Fruit fly (Drosophila melanogaster) whole organism, embryonic: ENCODE measurements around the gene CG2691.

Experiments used
- Antp ChIP-seq: fragments of 200-800 bp; sonication (Bioruptor generic); optimal IDR thresholded peaks from 3 replicates; lab custom pipeline; 2016; ENCODE audit warnings: missing biosample characterization, missing genetic modification characterization
- Bteb2 ChIP-seq: fragments of 200-800 bp; sonication (Bioruptor generic); optimal IDR thresholded peaks from 2 replicates; lab custom pipeline; 2016; ENCODE audit warnings: missing biosample characterization, missing genetic modification characterization
- CG11504 ChIP-seq: fragments of 200-800 bp; sonication (Bioruptor generic); optimal IDR thresholded peaks from 3 replicates; lab custom pipeline; 2019; ENCODE audit warnings: missing biosample characterization, mild to moderate bottlenecking, missing genetic modification characterization, moderate library complexity
- CG11695 ChIP-seq: fragments of 200-800 bp; sonication (Bioruptor generic); IDR thresholded peaks from 3 replicates; pipeline ENCODE4 v1.3.6; 2022; ENCODE audit warnings: missing biosample characterization, missing genetic modification characterization
- CG1529 ChIP-seq: fragments of 200-800 bp; sonication (Bioruptor generic); optimal IDR thresholded peaks from 3 replicates; lab custom pipeline; 2018; ENCODE audit warnings: missing biosample characterization, missing genetic modification characterization
- CG17829 ChIP-seq: fragments of 200-800 bp; optimal IDR thresholded peaks from 2 replicates; lab custom pipeline; 2019; ENCODE audit warnings: missing biosample characterization, mild to moderate bottlenecking, missing genetic modification characterization, moderate library complexity
- CG18011 ChIP-seq: fragments of 200-800 bp; sonication (Bioruptor generic); optimal IDR thresholded peaks from 2 replicates; lab custom pipeline; 2017; ENCODE audit warnings: missing biosample characterization, missing genetic modification characterization, mild to moderate bottlenecking, moderate library complexity, missing genotype
- CG2116 ChIP-seq: fragments of 200-800 bp; sonication (Bioruptor generic); optimal IDR thresholded peaks from 3 replicates; lab custom pipeline; 2018; ENCODE audit warnings: missing biosample characterization, mild to moderate bottlenecking, missing genetic modification characterization
- CG2120 ChIP-seq: fragments of 200-800 bp; sonication (Bioruptor generic); optimal IDR thresholded peaks from 3 replicates; lab custom pipeline; 2016; ENCODE audit warnings: missing biosample characterization, missing genetic modification characterization
- CG2129 ChIP-seq: fragments of 200-800 bp; sonication (Bioruptor generic); IDR thresholded peaks from 2 replicates; pipeline ENCODE4 v1.3.6; 2022; ENCODE audit warnings: missing biosample characterization, missing genetic modification characterization; ENCODE audit not compliant: partially characterized antibody
- CG2678 ChIP-seq: fragments of 200-800 bp; sonication (Bioruptor generic); optimal IDR thresholded peaks from 3 replicates; lab custom pipeline; 2019; ENCODE audit warnings: missing biosample characterization, mild to moderate bottlenecking, missing genetic modification characterization, moderate library complexity
- CG4360 ChIP-seq: fragments of 200-800 bp; sonication (Bioruptor generic); IDR thresholded peaks from 2 replicates; pipeline ENCODE4 v1.3.6; 2022; ENCODE audit warnings: missing biosample characterization, missing genetic modification characterization
- CG4820 ChIP-seq: fragments of 200-800 bp; sonication (Bioruptor generic); optimal IDR thresholded peaks from 3 replicates; lab custom pipeline; 2016; ENCODE audit warnings: missing biosample characterization, missing genetic modification characterization
- CG4854 ChIP-seq: fragments of 200-800 bp; sonication (Bioruptor generic); optimal IDR thresholded peaks from 2 replicates; lab custom pipeline; 2016; ENCODE audit warnings: missing biosample characterization, missing genetic modification characterization, inconsistent platforms
- CG6254 ChIP-seq: fragments of 200-800 bp; sonication (Bioruptor generic); optimal IDR thresholded peaks from 3 replicates; lab custom pipeline; 2017; ENCODE audit warnings: mild to moderate bottlenecking, missing biosample characterization, missing genetic modification reagents, missing genetic modification characterization
- CG6854 ChIP-seq: fragments of 200-800 bp; sonication (Bioruptor generic); optimal IDR thresholded peaks from 3 replicates; lab custom pipeline; 2017; ENCODE audit warnings: missing biosample characterization, mild to moderate bottlenecking, missing genetic modification characterization
- CG7271 ChIP-seq: fragments of 200-800 bp; sonication (Bioruptor generic); optimal IDR thresholded peaks from 2 replicates; lab custom pipeline; 2018; ENCODE audit warnings: missing biosample characterization, mild to moderate bottlenecking, missing genetic modification characterization, moderate library complexity
- CG9932 ChIP-seq: fragments of 200-800 bp; sonication (Bioruptor generic); IDR thresholded peaks from 2 replicates; pipeline ENCODE4 v1.3.6; 2022; ENCODE audit warnings: missing biosample characterization, missing genetic modification characterization
- Chrac-16 ChIP-seq: fragments of 200-800 bp; sonication (Bioruptor generic); optimal IDR thresholded peaks from 3 replicates; lab custom pipeline; 2016; ENCODE audit warnings: missing biosample characterization, missing genetic modification characterization
- D19B ChIP-seq: fragments of 200-800 bp; sonication (Bioruptor generic); optimal IDR thresholded peaks from 2 replicates; lab custom pipeline; 2017; ENCODE audit warnings: missing biosample characterization, mild to moderate bottlenecking, missing genetic modification characterization
- Dll ChIP-seq: fragments of 200-800 bp; sonication (Bioruptor generic); IDR thresholded peaks from 4 replicates; pipeline ENCODE4 v1.3.6; 2022; ENCODE audit warnings: missing biosample characterization, missing genetic modification characterization; ENCODE audit not compliant: partially characterized antibody
- E2f1 ChIP-seq: fragments of 200-800 bp; sonication (Bioruptor generic); IDR thresholded peaks from 2 replicates; pipeline ENCODE4 v1.3.6; 2022; ENCODE audit warnings: missing biosample characterization, missing genetic modification characterization
- Ets65A ChIP-seq: fragments of 200-800 bp; sonication (Bioruptor generic); peaks from one replicate; lab custom pipeline; 2016; ENCODE audit warnings: missing biosample characterization, missing genetic modification characterization
- Fer2 ChIP-seq: fragments of 200-800 bp; sonication (Bioruptor generic); optimal IDR thresholded peaks from 2 replicates; lab custom pipeline; 2018; ENCODE audit warnings: missing biosample characterization, mild to moderate bottlenecking, missing genetic modification characterization, moderate library complexity
- HmgD ChIP-seq: fragments of 200-800 bp; sonication (Bioruptor generic); optimal IDR thresholded peaks from 3 replicates; lab custom pipeline; 2016; ENCODE audit warnings: missing biosample characterization, missing genetic modification characterization
- Hmr ChIP-seq: fragments of 200-800 bp; sonication (Bioruptor generic); optimal IDR thresholded peaks from 3 replicates; lab custom pipeline; 2017; ENCODE audit warnings: mild to moderate bottlenecking, missing biosample characterization, missing genetic modification reagents, missing genetic modification characterization
- NC2α ChIP-seq: fragments of 200-800 bp; sonication (Bioruptor generic); optimal IDR thresholded peaks from 2 replicates; lab custom pipeline; 2016; ENCODE audit warnings: missing biosample characterization, missing genetic modification characterization
- Nf-YB ChIP-seq: fragments of 200-800 bp; sonication (Bioruptor generic); optimal IDR thresholded peaks from 3 replicates; lab custom pipeline; 2019; ENCODE audit warnings: missing biosample characterization, mild to moderate bottlenecking, missing genetic modification characterization, moderate library complexity
- Oli ChIP-seq: fragments of 200-800 bp; sonication (Bioruptor generic); optimal IDR thresholded peaks from 2 replicates; lab custom pipeline; 2018; ENCODE audit warnings: missing biosample characterization, mild to moderate bottlenecking, missing genetic modification characterization, moderate library complexity
- Sox100B ChIP-seq: fragments of 200-800 bp; sonication (Bioruptor generic); optimal IDR thresholded peaks from 3 replicates; lab custom pipeline; 2018; ENCODE audit warnings: missing biosample characterization, mild to moderate bottlenecking, missing genetic modification characterization
- Sox102F ChIP-seq: fragments of 200-800 bp; sonication (Bioruptor generic); optimal IDR thresholded peaks from 2 replicates; lab custom pipeline; 2018; ENCODE audit warnings: missing biosample characterization, mild to moderate bottlenecking, missing genetic modification characterization, moderate library complexity
- Sry-δ ChIP-seq: fragments of 200-800 bp; sonication (Bioruptor generic); optimal IDR thresholded peaks from 2 replicates; lab custom pipeline; 2016; ENCODE audit warnings: missing biosample characterization, missing genetic modification characterization
- chif ChIP-seq, 2 experiments: fragments of 200-800 bp; sonication (Bioruptor generic); optimal IDR thresholded peaks; 3 replicates each; lab custom pipeline; 2016; ENCODE audit warnings: missing biosample characterization in 2 of 2, missing genetic modification characterization in 2 of 2
- corto ChIP-seq: fragments of 200-800 bp; sonication (Bioruptor generic); optimal IDR thresholded peaks from 2 replicates; lab custom pipeline; 2016; ENCODE audit warnings: missing biosample characterization, mild to moderate bottlenecking, missing genetic modification characterization, moderate library complexity
- fd102C ChIP-seq: fragments of 200-800 bp; sonication (Bioruptor generic); optimal IDR thresholded peaks from 2 replicates; lab custom pipeline; 2018; ENCODE audit warnings: missing biosample characterization, mild to moderate bottlenecking, missing genetic modification characterization, moderate library complexity
- gem ChIP-seq: fragments of 200-800 bp; sonication (Bioruptor generic); optimal IDR thresholded peaks from 2 replicates; lab custom pipeline; 2019; ENCODE audit warnings: missing biosample characterization, mild to moderate bottlenecking, missing genetic modification characterization, moderate library complexity
- gfzf ChIP-seq: fragments of 200-800 bp; sonication (Bioruptor generic); optimal IDR thresholded peaks from 2 replicates; lab custom pipeline; 2016; ENCODE audit warnings: missing biosample characterization, mild to moderate bottlenecking, missing genetic modification characterization, moderate library complexity
- hbn ChIP-seq: fragments of 200-800 bp; sonication (Bioruptor generic); IDR thresholded peaks from 2 replicates; pipeline ENCODE4 v1.3.6; 2022; ENCODE audit warnings: missing biosample characterization, missing genetic modification characterization; ENCODE audit not compliant: partially characterized antibody
- pb ChIP-seq: fragments of 200-800 bp; sonication (Bioruptor generic); optimal IDR thresholded peaks from 3 replicates; lab custom pipeline; 2016; ENCODE audit warnings: missing biosample characterization, missing genetic modification characterization
- sd ChIP-seq: fragments of 200-800 bp; sonication (Bioruptor generic); optimal IDR thresholded peaks from 3 replicates; lab custom pipeline; 2018; ENCODE audit warnings: missing biosample characterization, mild to moderate bottlenecking, missing genetic modification characterization, moderate library complexity
- sens ChIP-seq: fragments of 200-800 bp; sonication (Bioruptor generic); peaks from one replicate; lab custom pipeline; 2016; ENCODE audit warnings: missing biosample characterization, missing genetic modification characterization
- sug ChIP-seq: fragments of 200-800 bp; optimal IDR thresholded peaks from 2 replicates; lab custom pipeline; 2019; ENCODE audit warnings: missing biosample characterization, mild to moderate bottlenecking, missing genetic modification characterization, moderate library complexity
- tin ChIP-seq: fragments of 200-800 bp; sonication (Bioruptor generic); optimal IDR thresholded peaks from 3 replicates; lab custom pipeline; 2016; ENCODE audit warnings: missing biosample characterization, missing genetic modification characterization
- tll ChIP-seq, 2 experiments: fragments of 200-800 bp in 1 of 2; fragments of >200 bp in 1 of 2; sonication (Bioruptor generic) in 1 of 2; optimal IDR thresholded peaks; 2 replicates each; lab custom pipeline; 2017 to 2019; ENCODE audit warnings: missing biosample characterization in 2 of 2, missing genetic modification characterization in 2 of 2, mild to moderate bottlenecking in 1 of 2, moderate library complexity in 1 of 2
- trem ChIP-seq: fragments of 200-800 bp; optimal IDR thresholded peaks from 3 replicates; lab custom pipeline; 2019; ENCODE audit warnings: missing biosample characterization, mild to moderate bottlenecking, missing genetic modification characterization, moderate library complexity
- tx ChIP-seq: fragments of 200-800 bp; sonication (Bioruptor generic); optimal IDR thresholded peaks from 2 replicates; lab custom pipeline; 2016; ENCODE audit warnings: missing biosample characterization, missing genetic modification characterization
- unc-4 ChIP-seq: fragments of 200-800 bp; sonication (Bioruptor generic); IDR thresholded peaks from 2 replicates; pipeline ENCODE4 v1.3.6; 2022; ENCODE audit warnings: missing biosample characterization, missing genetic modification characterization; ENCODE audit not compliant: partially characterized antibody
- vvl ChIP-seq: fragments of 200-800 bp; sonication (Bioruptor generic); IDR thresholded peaks from 2 replicates; pipeline ENCODE4 v1.3.6; 2022; ENCODE audit warnings: missing biosample characterization, missing genetic modification characterization
- wdn ChIP-seq: fragments of 200-800 bp; sonication (Bioruptor generic); IDR thresholded peaks from 2 replicates; pipeline ENCODE4 v1.3.6; 2022; ENCODE audit warnings: missing biosample characterization, missing genetic modification characterization

Gene CG2691

dm6 chrX:13667656-13668055, 43.4 kb upstream of the CG2691 start, which contains the start of the genes DNAlig4 and CG11164 (continued):
- TF ChIP-seq CG17829 (tag; lab: Kevin White, UChicago) (no peak), Sox102F (GFP tag; lab: Kevin White, UChicago) (no peak), unc-4 (peak; percentile 23; the same call in 1 of the 2 replicates), pb (GFP tag; lab: Kevin White, UChicago) (no peak), Oli (tag; lab: Kevin White, UChicago) (no peak), trem (tag; lab: Kevin White, UChicago) (peak; percentile 19), CG7271 (tag; lab: Kevin White, UChicago) (no peak), CG2116 (GFP tag; lab: Kevin White, UChicago) (peak; percentile 45), E2f1 (GFP tag; lab: Robert Waterston, UW) (peak; percentile 26; the same call in 1 of the 2 replicates), Chrac-16 (GFP tag; lab: Kevin White, UChicago) (no peak), sens (GFP tag; lab: Kevin White, UChicago) (peak; percentile 16), CG6854 (GFP tag; lab: Kevin White, UChicago) (no peak), gem (tag; lab: Kevin White, UChicago) (no peak), D19B (no peak), CG2678 (tag; lab: Kevin White, UChicago) (no peak), CG1529 (GFP tag; lab: Kevin White, UChicago) (no peak), Dll (GFP tag; lab: Robert Waterston, UW) (peak; percentile 33; the same call in 1 of the 4 replicates), tll (GFP tag; optimal IDR thresholded peaks at IDR 0.05; lab: Kevin White, UChicago) (peak in 1 of 2 experiments; percentile 8), Bteb2 (GFP tag; lab: Kevin White, UChicago) (no peak), hbn (0 out of 2 replicates have a peak, but pooled peaks have one; percentile 27), gfzf (peak; percentile 61), CG9932 (no peak), corto (no peak), Sox100B (GFP tag; lab: Kevin White, UChicago) (no peak), sd (no peak), HmgD (GFP tag; lab: Kevin White, UChicago) (no peak), Sry-δ (GFP tag; lab: Kevin White, UChicago) (peak; percentile 6)

DNA sequence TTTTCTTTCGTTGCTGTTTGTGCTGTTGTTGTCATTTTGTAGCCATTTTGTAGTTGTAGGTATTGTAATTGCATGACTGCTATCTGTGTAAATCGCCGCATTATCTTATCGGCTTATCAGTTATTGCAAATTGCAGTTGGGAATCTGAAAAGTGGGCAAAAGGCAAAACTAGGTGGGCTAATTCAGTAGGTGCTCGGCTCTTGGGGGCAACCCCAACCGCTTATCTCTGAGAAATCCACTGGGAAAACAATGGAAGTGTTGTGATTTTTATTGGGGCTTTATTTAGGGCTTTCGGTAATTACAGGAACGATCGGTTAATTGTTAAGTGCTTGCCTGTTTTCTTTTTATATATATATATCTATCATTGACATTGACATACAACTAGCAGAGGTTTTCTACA, 27.0 kb upstream of the CG2691 start:
- TF ChIP-seq sug (tag; lab: Kevin White, UChicago) (peak; percentile 53), Nf-YB (GFP tag; lab: Kevin White, UChicago) (no peak)

DNA sequence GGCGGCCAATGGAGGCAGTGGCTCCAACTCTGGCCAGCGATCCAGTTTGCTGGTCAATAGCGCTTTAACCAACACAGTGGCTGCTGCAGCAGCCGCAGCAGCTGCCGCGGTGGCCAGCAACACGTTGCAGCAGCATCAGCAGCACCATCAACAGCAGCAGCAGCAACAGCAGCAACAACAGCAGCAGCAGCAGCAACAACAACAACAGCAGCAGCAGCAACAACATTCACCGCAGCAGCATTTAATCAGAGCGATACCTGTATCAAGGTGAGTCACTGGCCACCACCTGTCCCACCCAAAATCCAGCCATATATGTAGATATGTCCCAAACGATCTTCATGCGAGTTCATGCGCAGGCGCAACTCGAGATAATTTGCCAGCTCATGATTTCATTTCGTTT, 25.6 kb upstream of the CG2691 start:
- TF ChIP-seq CG6254 (GFP tag; lab: Kevin White, UChicago) = no peak
- no peak for TF ChIP-seq CG2120 (GFP tag; lab: Kevin White, UChicago)
- no peak for TF ChIP-seq CG4820 (GFP tag; lab: Kevin White, UChicago)
- TF ChIP-seq Antp (GFP tag; lab: Kevin White, UChicago) = no peak
- TF ChIP-seq chif (GFP tag; optimal IDR thresholded peaks at IDR 0.05; lab: Kevin White, UChicago) = no peak
- no peak for TF ChIP-seq CG4854 (GFP tag; lab: Kevin White, UChicago)
- TF ChIP-seq Fer2 (tag; lab: Kevin White, UChicago) = no peak
- TF ChIP-seq vvl = 0 out of 2 replicates have a peak, but pooled peaks have one; percentile 51
- TF ChIP-seq fd102C (GFP tag; lab: Kevin White, UChicago) = no peak
- TF ChIP-seq CG11695 (GFP tag; lab: Robert Waterston, UW) = no peak
- no peak for TF ChIP-seq CG11504 (tag; lab: Kevin White, UChicago)
- TF ChIP-seq Ets65A = peak; percentile 52
- TF ChIP-seq tin = no peak
- TF ChIP-seq CG18011 (GFP tag; lab: Kevin White, UChicago) = no peak
- TF ChIP-seq tx (GFP tag; lab: Kevin White, UChicago) = no peak
- TF ChIP-seq Hmr (GFP tag; lab: Kevin White, UChicago) = no peak
- no peak for TF ChIP-seq CG2129 (GFP tag; lab: Robert Waterston, UW)
- TF ChIP-seq wdn (GFP tag; lab: Robert Waterston, UW) = no peak
- no peak for TF ChIP-seq CG2116 (GFP tag; lab: Kevin White, UChicago)
- peak; percentile 52 for TF ChIP-seq CG4360
- TF ChIP-seq NC2α (GFP tag; lab: Kevin White, UChicago) = no peak
